Fruit fly (Drosophila melanogaster) whole organism, wandering third instar larva: ENCODE results near the gene CG31457.
A peak's percentile ranks its signal among the peaks of the same experiment; 100 is the strongest.

Source experiments
- Abd-B ChIP-seq: fragments of >200 bp; optimal IDR thresholded peaks from 2 replicates; lab custom pipeline; 2017; ENCODE audit warnings: missing biosample characterization, missing genetic modification characterization
- CG32264 ChIP-seq: fragments of 200-800 bp; sonication (Bioruptor generic); optimal IDR thresholded peaks from 2 replicates; lab custom pipeline; 2016; ENCODE audit warnings: missing biosample characterization, missing genetic modification characterization
- CG9705 ChIP-seq: fragments of 200-800 bp; sonication (Bioruptor generic); optimal IDR thresholded peaks from 2 replicates; lab custom pipeline; 2018; ENCODE audit warnings: missing biosample characterization, mild to moderate bottlenecking, missing genetic modification characterization
- CrebA ChIP-seq: fragments of 200-800 bp; sonication (Bioruptor generic); optimal IDR thresholded peaks from 2 replicates; lab custom pipeline; 2016; ENCODE audit warnings: missing biosample characterization, mild to moderate bottlenecking, missing genetic modification characterization, borderline replicate concordance
- Dfd ChIP-seq: fragments of >200 bp; optimal IDR thresholded peaks from 2 replicates; lab custom pipeline; 2017; ENCODE audit warnings: missing biosample characterization, missing genetic modification characterization
- Dif ChIP-seq: fragments of 200-275, 200-300 bp; sonication (Bioruptor generic); optimal IDR thresholded peaks from 2 replicates; lab custom pipeline; 2018; ENCODE audit warnings: missing biosample characterization, missing genetic modification characterization; ENCODE audit not compliant: partially characterized antibody
- GATAd ChIP-seq: sonication (Bioruptor generic); optimal IDR thresholded peaks from 2 replicates; lab custom pipeline; 2016; ENCODE audit warnings: missing biosample characterization, missing genetic modification characterization
- HLH106 ChIP-seq: fragments of 200-800 bp; optimal IDR thresholded peaks from 3 replicates; lab custom pipeline; 2019; ENCODE audit warnings: missing biosample characterization, mild to moderate bottlenecking, missing genetic modification characterization, moderate library complexity
- Hnf4 ChIP-seq: fragments of 200-800 bp; sonication (Bioruptor generic); optimal IDR thresholded peaks from 2 replicates; lab custom pipeline; 2016; ENCODE audit warnings: missing biosample characterization, mild to moderate bottlenecking, missing genetic modification characterization
- Hr78 ChIP-seq: fragments of >200 bp; optimal IDR thresholded peaks from 2 replicates; lab custom pipeline; 2017; ENCODE audit warnings: missing biosample characterization, missing genetic modification characterization
- Hr83 ChIP-seq: fragments of 200-300 bp; sonication (Bioruptor generic); optimal IDR thresholded peaks from 2 replicates; lab custom pipeline; 2016; ENCODE audit warnings: missing biosample characterization, mild to moderate bottlenecking, missing genetic modification characterization, moderate library complexity; ENCODE audit not compliant: poor library complexity, severe bottlenecking
- Jra ChIP-seq: sonication (Bioruptor generic); optimal IDR thresholded peaks from 2 replicates; lab custom pipeline; 2016; ENCODE audit warnings: missing biosample characterization, missing genetic modification characterization
- Mio ChIP-seq: sonication (Bioruptor generic); optimal IDR thresholded peaks from 2 replicates; lab custom pipeline; 2016; ENCODE audit warnings: missing biosample characterization, missing genetic modification characterization
- Myc ChIP-seq: fragments of >200 bp; optimal IDR thresholded peaks from 2 replicates; lab custom pipeline; 2017
- N ChIP-seq: fragments of >200 bp; optimal IDR thresholded peaks from 2 replicates; lab custom pipeline; 2018; ENCODE audit warnings: missing biosample characterization, missing external identifiers, missing genetic modification characterization
- OdsH ChIP-seq: fragments of 200-800 bp; sonication (Bioruptor generic); optimal IDR thresholded peaks from 2 replicates; lab custom pipeline; 2016; ENCODE audit warnings: missing biosample characterization, mild to moderate bottlenecking, missing genetic modification characterization
- Rel ChIP-seq, 2 experiments: fragments of 200-800 bp; sonication (Bioruptor generic) in 1 of 2; optimal IDR thresholded peaks; 2 replicates in 1 of 2; 3 replicates in 1 of 2; lab custom pipeline; 2016 to 2019; ENCODE audit warnings: mild to moderate bottlenecking in 2 of 2, missing biosample characterization in 2 of 2, missing genetic modification characterization in 2 of 2, moderate library complexity in 1 of 2
- Sp1 ChIP-seq: fragments of 200-800 bp; sonication (Bioruptor generic); optimal IDR thresholded peaks from 3 replicates; lab custom pipeline; 2019; ENCODE audit warnings: missing biosample characterization, mild to moderate bottlenecking, missing genetic modification characterization, moderate library complexity
- Vsx2 ChIP-seq: fragments of 200-300, 225-300 bp; sonication (Bioruptor generic); optimal IDR thresholded peaks from 2 replicates; lab custom pipeline; 2018; ENCODE audit warnings: missing biosample characterization, missing genetic modification characterization; ENCODE audit not compliant: partially characterized antibody
- br ChIP-seq: fragments of 200-800 bp; sonication (Bioruptor generic); optimal IDR thresholded peaks from 2 replicates; lab custom pipeline; 2016; ENCODE audit warnings: missing biosample characterization, missing genetic modification characterization
- brk ChIP-seq: fragments of 200-800 bp; sonication (Bioruptor generic); optimal IDR thresholded peaks from 2 replicates; lab custom pipeline; 2016; ENCODE audit warnings: missing biosample characterization, mild to moderate bottlenecking, missing genetic modification characterization
- dl ChIP-seq, 2 experiments: fragments of 175-275, 200-275 bp in 1 of 2; fragments of 200-275 bp in 1 of 2; sonication (Bioruptor generic); optimal IDR thresholded peaks; lab custom pipeline; 2018; ENCODE audit warnings: mild to moderate bottlenecking in 2 of 2, missing biosample characterization in 2 of 2, missing genetic modification characterization in 2 of 2, moderate library complexity in 2 of 2; ENCODE audit not compliant: partially characterized antibody in 2 of 2, insufficient read depth in 1 of 2
- dmrt93B ChIP-seq: fragments of 200-800 bp; sonication (Bioruptor generic); optimal IDR thresholded peaks from 2 replicates; lab custom pipeline; 2018; ENCODE audit warnings: missing biosample characterization, mild to moderate bottlenecking, missing genetic modification characterization
- dsf ChIP-seq: sonication (Bioruptor generic); optimal IDR thresholded peaks from 2 replicates; lab custom pipeline; 2016; ENCODE audit warnings: missing biosample characterization, missing genetic modification characterization, borderline replicate concordance
- ey ChIP-seq: fragments of 200-800 bp; sonication (Bioruptor generic); optimal IDR thresholded peaks from 2 replicates; lab custom pipeline; 2016; ENCODE audit warnings: missing biosample characterization, missing genetic modification characterization
- foxo ChIP-seq, 2 experiments: fragments of 200-800 bp; sonication (Bioruptor generic); optimal IDR thresholded peaks; 2 replicates in 1 of 2; 3 replicates in 1 of 2; lab custom pipeline; 2016 to 2017; ENCODE audit warnings: missing biosample characterization in 2 of 2, missing genetic modification characterization in 2 of 2
- fru ChIP-seq: fragments of 200-800 bp; sonication (Bioruptor generic); optimal IDR thresholded peaks from 3 replicates; lab custom pipeline; 2016; ENCODE audit warnings: missing biosample characterization, mild to moderate bottlenecking, missing genetic modification characterization
- h ChIP-seq: fragments of 200-800 bp; sonication (Bioruptor generic); optimal IDR thresholded peaks from 3 replicates; lab custom pipeline; 2016; ENCODE audit warnings: missing biosample characterization, mild to moderate bottlenecking, missing genetic modification characterization
- jim ChIP-seq: fragments of 175-275, 200-325 bp; sonication (Bioruptor generic); optimal IDR thresholded peaks from 2 replicates; lab custom pipeline; 2016; ENCODE audit warnings: missing biosample characterization, mild to moderate bottlenecking, missing genetic modification characterization
- lola ChIP-seq: fragments of >200 bp; optimal IDR thresholded peaks from 2 replicates; lab custom pipeline; 2017; ENCODE audit warnings: missing biosample characterization, missing genetic modification characterization
- pan ChIP-seq: fragments of >200 bp; optimal IDR thresholded peaks from 2 replicates; lab custom pipeline; 2017
- psq ChIP-seq: fragments of 200-800 bp; sonication (Bioruptor generic); optimal IDR thresholded peaks from 3 replicates; lab custom pipeline; 2017; ENCODE audit warnings: missing biosample characterization, mild to moderate bottlenecking, missing genetic modification characterization, moderate library complexity
- rgr ChIP-seq: fragments of 200-800 bp; sonication (Bioruptor generic); optimal IDR thresholded peaks from 3 replicates; lab custom pipeline; 2016; ENCODE audit warnings: missing biosample characterization, mild to moderate bottlenecking, missing genetic modification characterization
- sage ChIP-seq: fragments of 200-800 bp; sonication (Bioruptor generic); optimal IDR thresholded peaks from 2 replicates; lab custom pipeline; 2016; ENCODE audit warnings: missing biosample characterization, mild to moderate bottlenecking, missing genetic modification characterization
- sv ChIP-seq: fragments of 200-800 bp; sonication (Bioruptor generic); optimal IDR thresholded peaks from 3 replicates; lab custom pipeline; 2016; ENCODE audit warnings: missing biosample characterization, missing genetic modification characterization
- tai ChIP-seq: sonication (Bioruptor generic); optimal IDR thresholded peaks from 2 replicates; lab custom pipeline; 2016; ENCODE audit warnings: missing biosample characterization, missing genetic modification characterization
- usp ChIP-seq: fragments of >200 bp; optimal IDR thresholded peaks from 2 replicates; lab custom pipeline; 2017; ENCODE audit warnings: missing biosample characterization, missing genetic modification characterization
- woc ChIP-seq: sonication (Bioruptor generic); optimal IDR thresholded peaks from 2 replicates; lab custom pipeline; 2016; ENCODE audit warnings: missing biosample characterization, mild to moderate bottlenecking, missing genetic modification characterization

CG31457 gene

dm6 chr3R:23175376-23175775 is 47.6 kb upstream of the CG31457 start:
- TF ChIP-seq sage (peak; percentile 89), Hr83 (peak; percentile 78), Mio (GFP tag; lab: Kevin White, UChicago) (peak; percentile 69), tai (GFP tag; lab: Kevin White, UChicago) (peak; percentile 94), Vsx2 (no peak), fru (GFP tag; lab: Kevin White, UChicago) (peak; percentile 98), pan (no peak), Myc (lab: Kevin White, UChicago) (no peak), OdsH (GFP tag; lab: Kevin White, UChicago) (peak; percentile 98), jim (GFP tag; lab: Kevin White, UChicago) (no peak), CG9705 (GFP tag; lab: Kevin White, UChicago) (peak; percentile 84), HLH106 (tag; lab: Kevin White, UChicago) (peak; percentile 97), Hr78 (GFP tag; lab: Kevin White, UChicago) (no peak), Jra (peak; percentile 97), dmrt93B (GFP tag; lab: Kevin White, UChicago) (peak; percentile 90), dl (GFP tag; optimal IDR thresholded peaks at IDR 0.05; lab: Kevin White, UChicago; ENCODE audit: insufficient read depth in 1 of 2, partially characterized antibody in 2 of 2) (peak in 1 of 2 experiments; percentile 30), Hnf4 (GFP tag; lab: Kevin White, UChicago) (peak; percentile 98), Dfd (GFP tag; lab: Kevin White, UChicago) (no peak), psq (GFP tag; lab: Kevin White, UChicago) (peak; percentile 95), usp (GFP tag; lab: Kevin White, UChicago) (no peak), woc (peak; percentile 92), Dif (peak; percentile 72), sv (GFP tag; lab: Kevin White, UChicago) (peak; percentile 69), CrebA (GFP tag; lab: Kevin White, UChicago) (no peak), rgr (GFP tag; lab: Kevin White, UChicago) (peak; percentile 98), GATAd (GFP tag; lab: Kevin White, UChicago) (peak; percentile 73), ey (peak; percentile 98), h (peak; percentile 99), dsf (peak; percentile 86), foxo (GFP tag; optimal IDR thresholded peaks at IDR 0.05; lab: Kevin White, UChicago) (peak; percentile 66 to 98), Abd-B (no peak), lola (GFP tag; lab: Kevin White, UChicago) (no peak), brk (GFP tag; lab: Kevin White, UChicago) (peak; percentile 97), CG32264 (GFP tag; lab: Kevin White, UChicago) (peak; percentile 96), Rel (GFP tag; optimal IDR thresholded peaks at IDR 0.05; lab: Kevin White, UChicago) (peak; percentile 83), Rel (tag; optimal IDR thresholded peaks at IDR 0.05; lab: Kevin White, UChicago) (peak; percentile 79), N (GFP tag; lab: Kevin White, UChicago) (no peak), Sp1 (GFP tag; lab: Kevin White, UChicago) (peak; percentile 97), br (GFP tag; lab: Kevin White, UChicago) (peak; percentile 98)

- TF ChIP-seq rgr (GFP tag; lab: Kevin White, UChicago) (peak; percentile 87), CrebA (GFP tag; lab: Kevin White, UChicago) (peak; percentile 36), woc (peak; percentile 67), tai (GFP tag; lab: Kevin White, UChicago) (peak; percentile 8), Mio (GFP tag; lab: Kevin White, UChicago) (no peak), foxo (GFP tag; optimal IDR thresholded peaks at IDR 0.05; lab: Kevin White, UChicago) (peak in 1 of 2 experiments; percentile 74), h (peak; percentile 67), CG9705 (GFP tag; lab: Kevin White, UChicago) (peak; percentile 22), pan (no peak), brk (GFP tag; lab: Kevin White, UChicago) (peak; percentile 66), psq (GFP tag; lab: Kevin White, UChicago) (peak; percentile 52), Jra (no peak), sv (GFP tag; lab: Kevin White, UChicago) (no peak), br (GFP tag; lab: Kevin White, UChicago) (peak; percentile 70), Abd-B (no peak), Sp1 (GFP tag; lab: Kevin White, UChicago) (peak; percentile 80), ey (peak; percentile 80), Dfd (GFP tag; lab: Kevin White, UChicago) (no peak), Rel (GFP tag; optimal IDR thresholded peaks at IDR 0.05; lab: Kevin White, UChicago) (no peak), Rel (tag; optimal IDR thresholded peaks at IDR 0.05; lab: Kevin White, UChicago) (no peak), fru (GFP tag; lab: Kevin White, UChicago) (peak; percentile 80), Hr83 (no peak), lola (GFP tag; lab: Kevin White, UChicago) (no peak), HLH106 (tag; lab: Kevin White, UChicago) (peak; percentile 67), Hnf4 (GFP tag; lab: Kevin White, UChicago) (peak; percentile 68), sage (peak; percentile 54), dmrt93B (GFP tag; lab: Kevin White, UChicago) (no peak), OdsH (GFP tag; lab: Kevin White, UChicago) (peak; percentile 88), Myc (lab: Kevin White, UChicago) (no peak)
- TF ChIP-seq, all 38 proteins: peak for 17
These were observed 47.0 kb upstream of the CG31457 start for dm6 chr3R:23174739-23175138.
